Worm (Caenorhabditis elegans) whole organism, L4 larva: ENCODE results near the gene mks-3.

Source experiments
- F49E8.2 ChIP-seq: sonication (generic microtip); optimal IDR thresholded peaks from 2 replicates; lab custom pipeline; 2016; ENCODE audit warnings: missing compliant biosample characterization, mild to moderate bottlenecking, missing genetic modification characterization, borderline replicate concordance
- dve-1 ChIP-seq: sonication (generic microtip); optimal IDR thresholded peaks from 2 replicates; lab custom pipeline; 2017; ENCODE audit warnings: antibody characterized with exemption, mild to moderate bottlenecking, missing genetic modification characterization, missing compliant biosample characterization; ENCODE audit not compliant: insufficient read depth
- zfp-3 ChIP-seq: fragments of 200-800 bp; sonication (Bioruptor generic); conservative IDR thresholded peaks from 2 replicates; pipeline ENCODE4 v1.3.6; 2022; ENCODE audit warnings: missing genetic modification reagents, missing genetic modification characterization, missing compliant biosample characterization
- zip-2 ChIP-seq: fragments of 150-350 bp; optimal IDR thresholded peaks from 2 replicates; lab custom pipeline; 2014; ENCODE audit warnings: missing biosample characterization, missing genetic modification characterization

Gene mks-3

ce11 chrII:7530944-7531343 is 52.5 kb downstream of the mks-3 start, which contains the start of gene wrt-1 (continued):
- no peak for TF ChIP-seq F49E8.2 (tag; lab: Kevin White, UChicago)
- no peak for TF ChIP-seq dve-1 (tag; lab: Kevin White, UChicago)
- TF ChIP-seq zip-2 (tag; lab: Kevin White, UChicago) = no peak
- peak; percentile 58; the same call in 1 of the 2 replicates for TF ChIP-seq zfp-3 (GFP tag; lab: Robert Waterston, UW)
